Fruit fly (Drosophila melanogaster) ovary, adult (tissue): ENCODE results near the gene CG10654.

Source experiments
- CG17801 ChIP-seq: fragments of 200-800 bp; optimal IDR thresholded peaks from 2 replicates; lab custom pipeline; 2019; ENCODE audit warnings: missing biosample characterization, mild to moderate bottlenecking, missing genetic modification characterization, moderate library complexity; ENCODE audit not compliant: partially characterized antibody

Gene CG10654

DNA sequence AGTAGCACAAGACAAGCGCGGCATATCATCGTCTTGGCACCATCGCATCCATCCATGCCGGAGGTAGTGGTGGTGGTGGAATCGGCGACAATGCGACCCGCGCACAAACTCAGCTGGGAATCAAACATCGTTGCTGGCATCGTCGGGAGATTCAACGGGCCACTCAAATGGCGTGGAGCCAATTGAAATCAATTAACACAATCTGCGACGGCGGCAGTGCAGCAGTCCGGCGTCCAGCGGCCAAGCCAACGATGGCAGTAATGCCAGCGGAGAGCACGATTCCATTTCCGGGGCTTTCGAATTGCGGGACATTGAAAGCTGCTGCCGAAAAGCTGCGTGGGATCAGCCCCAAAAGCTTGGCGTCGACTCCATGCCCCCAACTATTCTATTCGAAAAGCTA is at the start of gene CG10654:
TSS of gene CG10654 (minus strand) at position 270 of the 400 bp plus-strand sequence.
- no peak for TF ChIP-seq CG17801 (GFP tag; lab: Kevin White, UChicago)

DNA sequence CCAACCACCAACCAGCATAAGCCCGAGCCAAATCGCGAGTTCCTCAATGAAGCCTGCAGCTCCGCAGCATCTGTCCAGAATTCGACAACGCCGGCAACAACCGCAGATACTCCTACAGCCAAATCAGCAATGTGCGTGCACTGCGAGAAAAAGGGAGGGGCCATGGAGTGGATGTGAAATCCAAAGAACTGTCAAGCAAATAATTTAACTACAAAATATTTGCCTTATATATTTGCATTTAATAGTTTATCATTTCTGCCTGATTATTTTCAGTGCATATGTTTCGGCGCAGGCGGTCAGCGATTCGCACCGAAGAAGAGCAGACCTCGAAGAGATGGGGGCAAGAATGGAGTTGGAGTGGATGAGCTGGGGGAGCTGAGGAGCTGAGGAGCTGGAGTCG is 44.0 kb upstream of the CG10654 start:
- TF ChIP-seq CG17801 (GFP tag; lab: Kevin White, UChicago), result no peak

DNA sequence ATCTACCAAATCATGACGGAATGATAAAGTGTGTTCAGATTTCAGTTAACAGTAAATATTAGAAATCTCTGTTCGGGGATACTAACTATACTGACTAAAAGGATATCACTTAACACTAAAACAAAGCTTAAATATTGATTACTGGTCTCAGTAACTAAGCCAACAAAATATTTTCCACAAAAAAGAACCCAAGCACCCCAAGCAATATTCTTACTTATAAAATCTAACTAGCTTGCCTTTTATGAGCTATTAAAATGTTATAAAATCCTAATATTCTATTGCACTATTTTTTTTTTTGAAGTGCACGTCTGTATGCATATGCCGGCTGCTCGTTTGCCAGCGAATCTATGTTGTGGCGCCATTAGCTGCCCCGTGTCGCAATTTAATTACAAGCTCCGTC is 41.8 kb upstream of the CG10654 start:
- TF ChIP-seq CG17801 (GFP tag; lab: Kevin White, UChicago), result no peak

DNA sequence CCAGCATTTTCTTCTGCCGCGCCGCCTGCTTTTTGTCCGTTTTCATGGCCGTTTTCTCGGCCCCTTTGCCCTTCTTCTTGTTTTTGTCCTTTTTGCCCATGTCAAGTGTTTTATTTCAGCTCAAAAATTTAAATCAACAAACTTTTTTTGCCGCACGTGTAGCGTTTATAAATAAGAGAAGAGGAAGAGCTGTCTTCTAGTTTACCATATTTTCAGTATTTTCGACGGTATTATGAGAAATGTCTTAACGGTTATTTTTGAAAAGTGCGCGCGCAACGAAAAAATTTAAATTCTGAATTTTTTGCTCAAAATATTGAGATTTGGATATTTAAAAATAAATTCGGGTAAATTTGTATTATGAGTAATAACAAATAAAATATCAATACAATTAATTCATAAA is 29.5 kb upstream of the CG10654 start, which contains the start of gene CG4069:
TSS of gene CG4069 (minus strand) at position 193 of the 400 bp plus-strand sequence.
- no peak for TF ChIP-seq CG17801 (GFP tag; lab: Kevin White, UChicago)

DNA sequence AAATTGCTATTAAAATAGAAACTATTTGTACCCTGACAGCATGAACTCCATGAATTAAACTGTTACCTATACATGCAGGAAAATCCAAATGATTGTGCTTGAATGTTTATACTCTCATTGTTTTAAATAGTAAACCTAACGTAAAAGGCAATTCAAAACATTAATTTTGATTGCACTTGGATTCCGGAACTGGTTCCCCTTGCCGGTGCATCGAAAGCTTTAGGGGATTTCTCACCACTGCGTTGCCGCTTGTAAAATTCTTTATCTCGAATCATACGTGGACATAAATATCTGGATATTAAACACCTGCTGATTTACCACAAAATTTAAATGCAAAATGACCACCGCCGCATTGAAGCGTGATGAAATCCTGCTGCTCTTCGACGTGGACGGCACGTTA is 26.7 kb upstream of the CG10654 start, which contains the start of gene Pmm2:
TSS of gene Pmm2 (plus strand) at position 273 of the 400 bp plus-strand sequence.
- peak; percentile 9 for TF ChIP-seq CG17801 (GFP tag; lab: Kevin White, UChicago)

DNA sequence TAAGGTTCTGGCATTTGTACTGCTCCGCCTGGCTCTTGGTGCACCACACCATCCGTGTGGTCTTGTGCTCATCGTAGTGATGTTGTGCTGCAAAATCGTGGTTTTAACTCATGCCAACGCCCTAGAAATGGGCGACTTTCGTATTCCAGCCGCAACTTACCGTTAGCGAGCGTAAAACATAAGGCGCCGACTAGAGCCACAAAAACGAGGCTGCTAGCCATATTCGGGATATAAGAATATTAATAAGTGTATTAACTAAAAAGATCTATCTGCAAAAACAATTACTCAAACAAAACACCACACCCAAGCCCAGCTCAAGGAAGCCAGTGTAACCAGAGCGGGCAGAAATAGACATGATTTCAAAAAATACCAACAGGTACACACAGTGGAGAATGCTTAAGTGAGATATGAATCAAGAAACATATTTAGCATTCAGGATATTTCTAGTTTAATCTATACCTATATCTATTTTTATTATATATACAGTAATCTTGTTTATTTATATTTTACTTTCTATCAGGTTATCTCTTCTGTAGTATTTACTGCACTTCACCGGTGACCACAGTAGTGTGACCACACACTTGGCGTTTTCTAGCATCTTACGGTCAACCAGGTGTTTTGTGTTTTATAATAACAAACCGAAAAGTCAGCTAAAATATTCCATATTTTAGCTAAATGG is 25.9 kb upstream of the CG10654 start, which contains the start of the genes Tsf2 and CG34242:
TSS of gene Tsf2 (minus strand) at position 333 of the 679 bp plus-strand sequence.
TSS of gene CG34242 (plus strand) at position 605 of the 679 bp plus-strand sequence.
- TF ChIP-seq CG17801 (GFP tag; lab: Kevin White, UChicago), result peak; percentile 81

DNA sequence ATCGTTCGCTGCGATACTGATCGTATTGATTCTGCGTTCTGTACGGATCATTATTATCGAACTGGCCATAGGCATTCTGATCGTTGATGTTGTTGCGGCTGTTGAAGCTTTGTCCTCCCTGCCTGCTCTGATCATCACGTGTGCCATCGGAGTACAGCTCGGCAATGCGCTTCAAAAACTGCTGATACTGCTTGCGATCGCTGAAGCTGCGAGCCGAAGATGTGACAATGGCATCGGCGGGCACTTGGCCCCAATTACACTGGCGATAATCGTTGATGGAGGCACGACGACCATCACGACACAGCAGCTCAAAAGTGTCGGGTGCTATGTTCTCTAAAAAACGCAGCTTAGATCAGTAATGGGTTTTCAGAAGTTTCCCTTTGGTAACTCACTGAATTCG is 24.6 kb upstream of the CG10654 start:
- TF ChIP-seq CG17801 (GFP tag; lab: Kevin White, UChicago), result no peak

DNA sequence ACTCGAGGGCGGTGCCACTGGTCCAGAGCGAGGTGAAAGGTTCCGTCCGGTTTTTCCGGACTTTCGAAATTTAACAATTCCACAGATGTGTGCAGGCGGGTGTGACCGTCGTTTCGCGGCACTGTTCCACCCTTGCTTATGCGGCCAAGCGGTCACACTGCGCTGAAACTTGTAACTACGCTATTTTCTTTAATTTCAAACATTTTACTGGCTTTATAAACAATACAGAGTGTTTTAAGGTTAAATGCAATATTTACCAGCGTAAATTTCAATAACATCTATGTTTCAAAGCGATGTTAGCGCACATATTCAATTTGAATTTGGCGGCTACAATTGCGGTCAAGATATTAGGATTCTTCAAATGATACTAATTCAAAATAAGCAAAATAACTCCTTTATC is 22.4 kb upstream of the CG10654 start, which contains the start of gene nst:
TSS of gene nst (minus strand) at position 128 of the 400 bp plus-strand sequence.
- no peak for TF ChIP-seq CG17801 (GFP tag; lab: Kevin White, UChicago)

DNA sequence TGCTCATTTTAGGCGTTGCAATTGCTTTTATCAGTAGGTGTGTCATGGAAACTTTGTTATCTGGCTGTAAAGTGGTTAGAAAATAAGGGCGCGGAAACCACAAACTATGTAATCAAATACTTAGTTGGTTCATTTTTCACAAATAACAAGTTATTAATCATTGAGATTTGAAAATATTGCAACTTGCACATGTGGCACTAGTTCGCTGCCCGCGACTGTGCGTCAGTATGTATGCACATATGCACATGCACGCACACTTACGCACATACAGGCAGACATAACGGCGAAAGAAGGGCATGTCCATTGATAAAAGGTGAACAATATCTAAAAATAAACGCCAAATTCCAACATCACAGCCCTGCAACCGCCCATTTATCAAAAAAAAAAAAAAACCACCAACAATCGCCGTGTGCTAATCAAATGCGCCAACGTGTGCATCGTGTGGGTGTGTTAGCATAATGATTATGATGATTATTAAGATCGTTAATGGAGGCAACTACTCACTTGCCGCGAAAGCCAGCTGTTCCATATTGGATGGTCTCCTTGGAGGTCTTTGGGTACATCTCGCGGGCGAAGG is 21.9 kb upstream of the CG10654 start:
- TF ChIP-seq CG17801 (GFP tag; lab: Kevin White, UChicago), result no peak

DNA sequence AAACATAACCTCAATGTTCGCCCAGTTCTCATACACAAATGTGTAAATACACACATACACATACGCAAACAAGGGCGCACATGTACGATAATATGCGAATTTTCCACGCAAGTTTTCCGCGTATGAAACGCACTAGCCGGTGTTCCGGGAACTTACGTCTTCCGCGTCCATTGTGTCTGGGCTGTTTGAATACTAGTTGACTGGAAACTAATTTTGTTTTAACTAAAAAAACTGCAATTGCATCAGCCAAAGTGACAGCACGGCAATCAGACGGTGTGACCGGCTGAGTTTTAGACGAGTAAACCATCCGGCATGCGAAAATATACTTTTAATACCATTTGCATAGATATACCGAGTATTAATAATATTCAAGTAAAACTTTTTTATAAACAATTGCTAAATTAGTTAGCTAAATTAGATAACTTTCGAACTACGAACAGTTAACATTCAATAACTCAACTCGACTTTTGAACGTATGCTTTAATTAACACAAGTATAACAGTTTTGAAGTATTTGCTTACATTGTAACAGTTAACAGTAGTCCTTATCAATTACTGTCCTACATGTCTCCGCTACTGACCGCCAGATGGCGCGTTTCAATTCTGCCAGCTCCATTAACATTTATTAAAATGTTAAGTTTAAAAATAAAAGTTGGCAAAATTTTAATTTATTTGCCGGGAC is 18.9 kb upstream of the CG10654 start, which contains the start of gene eIF2beta:
TSS of gene eIF2beta (minus strand) at position 299 of the 681 bp plus-strand sequence.
- peak; percentile 40 for TF ChIP-seq CG17801 (GFP tag; lab: Kevin White, UChicago)

DNA sequence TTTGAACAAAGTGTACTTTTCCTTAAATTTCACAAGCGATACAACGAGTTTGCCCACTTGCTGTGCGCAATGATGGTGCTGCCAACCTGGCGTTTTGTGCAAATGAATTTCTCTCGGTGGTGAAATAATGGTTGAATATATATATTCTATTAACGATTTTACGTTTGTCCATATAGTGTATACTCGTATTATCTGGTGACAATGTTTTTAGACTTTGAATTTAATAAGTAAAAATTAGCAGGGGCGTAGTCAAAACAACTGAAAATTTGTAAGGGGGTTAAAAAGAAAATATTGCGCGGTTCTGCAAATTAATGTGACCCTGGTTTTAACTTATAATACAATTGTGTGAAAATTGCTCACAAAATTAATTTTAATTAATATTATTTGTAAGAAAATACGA is 16.3 kb upstream of the CG10654 start, which contains the start of the genes ver and Gcn5:
TSS of gene ver (plus strand) at position 47 of the 400 bp plus-strand sequence.
TSS of gene Gcn5 (minus strand) at position 74 of the 400 bp plus-strand sequence.
- TF ChIP-seq CG17801 (GFP tag; lab: Kevin White, UChicago), result peak; percentile 96

DNA sequence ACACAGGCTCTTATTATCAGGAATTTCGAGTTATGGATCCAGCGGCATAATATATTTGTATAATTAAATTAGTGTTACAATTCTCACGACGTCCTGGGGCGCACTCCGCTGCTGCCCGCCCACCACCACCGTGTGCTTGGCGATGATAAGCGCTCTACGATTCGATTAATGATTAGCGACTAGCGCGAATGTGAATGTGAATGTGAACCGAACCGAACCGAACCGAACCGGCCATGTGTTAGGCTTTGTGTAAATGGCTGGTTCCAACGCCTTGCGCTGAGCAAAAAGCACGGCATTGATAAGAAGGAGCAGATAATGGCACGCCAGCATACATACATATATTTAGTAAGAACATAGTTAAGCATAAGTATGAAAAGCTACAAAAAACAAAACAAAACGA is 11.7 kb upstream of the CG10654 start:
- TF ChIP-seq CG17801 (GFP tag; lab: Kevin White, UChicago), result no peak

DNA sequence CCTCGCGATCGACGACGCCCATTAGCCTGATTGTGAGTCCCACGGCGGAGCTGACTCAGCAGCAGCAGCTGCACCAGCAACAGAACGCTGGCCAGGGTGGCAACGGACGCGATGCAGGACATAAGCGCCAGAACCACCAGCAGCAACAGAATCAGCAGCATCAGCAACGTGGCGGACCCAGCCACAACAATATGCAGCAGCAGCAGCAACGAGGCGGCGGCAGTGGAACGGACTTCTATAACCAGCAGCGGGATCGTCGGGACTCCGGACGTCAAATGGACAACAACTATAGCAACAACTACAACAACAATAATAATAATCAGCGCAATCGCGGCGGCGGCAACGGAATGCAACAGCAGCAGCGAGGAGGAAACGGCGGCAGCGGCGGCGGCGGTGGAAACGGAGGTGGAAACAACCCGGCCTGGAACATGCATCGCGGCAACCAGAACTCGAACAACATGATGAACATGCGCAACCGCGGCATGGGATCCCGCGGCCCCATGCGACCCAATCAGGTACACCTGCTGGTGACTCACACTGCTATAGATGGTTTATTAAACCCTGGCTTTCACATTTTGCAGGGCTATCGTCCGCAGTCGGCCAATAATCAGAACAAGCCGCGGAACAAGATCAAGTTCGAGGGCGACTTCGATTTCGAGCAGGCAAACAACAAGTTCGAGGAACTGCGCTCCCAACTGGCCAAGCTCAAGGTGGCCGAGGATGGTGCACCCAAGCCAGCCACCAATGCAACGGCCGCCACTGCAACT is 10.0 kb upstream of the CG10654 start:
- no peak for TF ChIP-seq CG17801 (GFP tag; lab: Kevin White, UChicago)
